Fruit fly (Drosophila melanogaster) whole organism, pupa: Measurements from ENCODE around the gene sol.

ENCODE experiments used
- CG10348 ChIP-seq: fragments of 200-800 bp; sonication (Bioruptor generic); IDR thresholded peaks from 2 replicates; pipeline ENCODE4 v1.3.6; 2022; ENCODE audit warnings: missing biosample characterization, missing genetic modification characterization
- CG12605 ChIP-seq: fragments of 200-800 bp; sonication (Bioruptor generic); IDR thresholded peaks from 2 replicates; pipeline ENCODE4 v1.3.6; 2022; ENCODE audit warnings: missing biosample characterization, missing genetic modification characterization
- CG13204 ChIP-seq: fragments of 200-800 bp; sonication (Bioruptor generic); optimal IDR thresholded peaks from 2 replicates; lab custom pipeline; 2018; ENCODE audit warnings: missing biosample characterization, mild to moderate bottlenecking, missing genetic modification characterization, moderate library complexity
- CG14655 ChIP-seq: fragments of 200-800 bp; sonication (Bioruptor generic); optimal IDR thresholded peaks from 3 replicates; lab custom pipeline; 2017; ENCODE audit warnings: mild to moderate bottlenecking, missing biosample characterization, missing genetic modification reagents, missing genetic modification characterization
- CG15710 ChIP-seq: fragments of 200-800 bp; sonication (Bioruptor generic); optimal IDR thresholded peaks from 2 replicates; lab custom pipeline; 2018; ENCODE audit warnings: missing biosample characterization, mild to moderate bottlenecking, missing genetic modification characterization, moderate library complexity
- CG17806 ChIP-seq: fragments of 200-800 bp; sonication (Bioruptor generic); optimal IDR thresholded peaks from 2 replicates; lab custom pipeline; 2018; ENCODE audit warnings: missing biosample characterization, mild to moderate bottlenecking, missing genetic modification characterization, moderate library complexity
- CG32121 ChIP-seq: fragments of 200-800 bp; sonication (Bioruptor generic); IDR thresholded peaks from 2 replicates; pipeline ENCODE4 v1.3.6; 2022; ENCODE audit warnings: missing biosample characterization, missing genetic modification characterization
- CG34367 ChIP-seq: fragments of 200-800 bp; sonication (Bioruptor generic); optimal IDR thresholded peaks from 2 replicates; lab custom pipeline; 2018; ENCODE audit warnings: missing biosample characterization, mild to moderate bottlenecking, missing genetic modification characterization
- CG4496 ChIP-seq: fragments of 200-800 bp; sonication (Bioruptor generic); IDR thresholded peaks from 3 replicates; pipeline ENCODE4 v1.3.6; 2022; ENCODE audit warnings: missing biosample characterization, missing genetic modification characterization
- CG8159 ChIP-seq: fragments of 200-800 bp; sonication (Bioruptor generic); optimal IDR thresholded peaks from 3 replicates; lab custom pipeline; 2018; ENCODE audit warnings: missing biosample characterization, mild to moderate bottlenecking, missing genetic modification characterization, moderate library complexity
- CG8301 ChIP-seq: fragments of 200-800 bp; sonication (Bioruptor generic); optimal IDR thresholded peaks from 2 replicates; lab custom pipeline; 2018; ENCODE audit warnings: missing biosample characterization, mild to moderate bottlenecking, missing genetic modification characterization
- CG9948 ChIP-seq: fragments of 200-800 bp; sonication (Bioruptor generic); optimal IDR thresholded peaks from 2 replicates; lab custom pipeline; 2018; ENCODE audit warnings: missing biosample characterization, mild to moderate bottlenecking, missing genetic modification characterization, moderate library complexity
- D1 ChIP-seq: fragments of 200-800 bp; sonication (Bioruptor generic); optimal IDR thresholded peaks from 2 replicates; lab custom pipeline; 2018; ENCODE audit warnings: missing biosample characterization, mild to moderate bottlenecking, missing genetic modification characterization, moderate library complexity
- EcR ChIP-seq: fragments of 200-800 bp; sonication (Bioruptor generic); optimal IDR thresholded peaks from 3 replicates; lab custom pipeline; 2019; ENCODE audit warnings: missing biosample characterization, missing genetic modification characterization, mild to moderate bottlenecking, moderate library complexity, missing genetic modification reagents
- Ets98B ChIP-seq: fragments of 200-800 bp; sonication (Bioruptor generic); IDR thresholded peaks from 2 replicates; pipeline ENCODE4 v1.3.6; 2022; ENCODE audit warnings: missing biosample characterization, missing genetic modification characterization
- Pif1A ChIP-seq: fragments of 200-800 bp; sonication (Bioruptor generic); optimal IDR thresholded peaks from 3 replicates; lab custom pipeline; 2016; ENCODE audit warnings: missing biosample characterization, missing genetic modification characterization
- Pif1B ChIP-seq: fragments of 200-800 bp; sonication (Bioruptor generic); optimal IDR thresholded peaks from 3 replicates; lab custom pipeline; 2016; ENCODE audit warnings: missing biosample characterization, missing genetic modification characterization
- Snoo ChIP-seq: fragments of 200-800 bp; sonication (Bioruptor generic); optimal IDR thresholded peaks from 3 replicates; lab custom pipeline; 2017; ENCODE audit warnings: missing biosample characterization, mild to moderate bottlenecking, missing genetic modification characterization, inconsistent platforms
- fd96Ca ChIP-seq: fragments of 200-800 bp; sonication (Bioruptor generic); IDR thresholded peaks from 3 replicates; pipeline ENCODE4 v1.3.6; 2022; ENCODE audit warnings: missing biosample characterization, missing genetic modification characterization
- gl ChIP-seq: fragments of 200-800 bp; sonication (Bioruptor generic); optimal IDR thresholded peaks from 2 replicates; lab custom pipeline; 2018; ENCODE audit warnings: missing biosample characterization, mild to moderate bottlenecking, missing genetic modification characterization
- rn ChIP-seq: fragments of 200-800 bp; sonication (Bioruptor generic); IDR thresholded peaks from 2 replicates; pipeline ENCODE4 v1.3.6; 2022; ENCODE audit warnings: missing biosample characterization, missing genetic modification characterization

The sol gene

DNA sequence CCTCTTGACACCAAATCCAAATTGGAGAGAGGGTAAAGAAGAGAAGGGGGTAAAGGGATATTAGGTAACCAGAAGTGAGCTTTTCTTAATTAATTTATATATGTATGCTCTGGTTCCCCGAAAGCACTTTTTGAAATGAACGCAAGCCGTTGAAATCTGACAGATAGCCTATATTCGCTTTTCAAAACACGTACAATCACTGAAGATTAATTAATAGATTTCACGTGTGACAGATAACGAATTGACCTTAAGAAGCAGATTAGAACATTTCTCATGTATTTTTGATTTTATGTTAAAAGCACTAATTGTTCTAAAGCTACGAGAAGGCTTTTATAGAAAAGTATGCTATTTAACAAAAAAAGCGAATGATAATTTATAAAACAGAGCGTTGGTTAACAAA, 13.0 kb upstream of the sol start:
- TF ChIP-seq gl (tag; lab: Kevin White, UChicago) (no peak), CG34367 (tag; lab: Kevin White, UChicago) (no peak), CG9948 (no peak)

dm6 chrX:21338153-21338552, 11.9 kb upstream of the sol start:
- TF ChIP-seq D1 (tag; lab: Kevin White, UChicago) (no peak), CG12605 (GFP tag; lab: Robert Waterston, UW) (no peak), rn (GFP tag; lab: Robert Waterston, UW) (no peak), Pif1B (GFP tag; lab: Kevin White, UChicago) (no peak), Snoo (tag; lab: Kevin White, UChicago) (no peak), CG8301 (tag; lab: Kevin White, UChicago) (no peak), CG4496 (GFP tag; lab: Robert Waterston, UW) (no peak), CG32121 (no peak), EcR (GFP tag; lab: Kevin White, UChicago) (no peak)

dm6 chrX:21339476-21339931, 10.6 kb upstream of the sol start, which contains the start of the genes tty and fliI:
Gene tty, minus strand, starts transcription at chrX:21339676.
Gene fliI, plus strand, starts transcription at chrX:21339741.
- TF ChIP-seq CG14655: peak; percentile 89
- peak; percentile 74 for TF ChIP-seq Snoo (tag; lab: Kevin White, UChicago)
- TF ChIP-seq CG12605 (GFP tag; lab: Robert Waterston, UW): peak; percentile 94
- TF ChIP-seq CG8159 (tag; lab: Kevin White, UChicago): peak; percentile 85
- peak; percentile 96 for TF ChIP-seq gl (tag; lab: Kevin White, UChicago)
- TF ChIP-seq fd96Ca: peak; percentile 97
- peak; percentile 92 for TF ChIP-seq CG13204 (GFP tag; lab: Kevin White, UChicago)
- peak; percentile 87 for TF ChIP-seq Pif1B (GFP tag; lab: Kevin White, UChicago)
- TF ChIP-seq EcR (GFP tag; lab: Kevin White, UChicago): peak; percentile 53
- TF ChIP-seq CG15710 (tag; lab: Kevin White, UChicago): peak; percentile 87
- peak; percentile 81; the same call in 1 of the 2 replicates for TF ChIP-seq CG10348 (GFP tag; lab: Robert Waterston, UW)
- TF ChIP-seq CG9948: peak; percentile 73
- TF ChIP-seq CG34367 (tag; lab: Kevin White, UChicago): peak; percentile 91
- TF ChIP-seq CG8301 (tag; lab: Kevin White, UChicago): peak; percentile 83
- peak; percentile 80 for TF ChIP-seq CG17806 (tag; lab: Kevin White, UChicago)
- TF ChIP-seq CG4496 (GFP tag; lab: Robert Waterston, UW): peak; percentile 97
- peak; percentile 87 for TF ChIP-seq rn (GFP tag; lab: Robert Waterston, UW)
- TF ChIP-seq CG32121: peak; percentile 94
- TF ChIP-seq Pif1A (GFP tag; lab: Kevin White, UChicago): peak; percentile 91
- no peak for TF ChIP-seq D1 (tag; lab: Kevin White, UChicago)
- peak; percentile 94 for TF ChIP-seq Ets98B (GFP tag; lab: Robert Waterston, UW)
- TF ChIP-seq, all 21 proteins: peak for 20

- peak; percentile 36 for TF ChIP-seq CG34367 (tag; lab: Kevin White, UChicago)
- peak; percentile 54 for TF ChIP-seq Pif1B (GFP tag; lab: Kevin White, UChicago)
- TF ChIP-seq CG17806 (tag; lab: Kevin White, UChicago): peak; percentile 51
- 0 out of 2 replicates have a peak, but pooled peaks have one; percentile 10 for TF ChIP-seq CG12605 (GFP tag; lab: Robert Waterston, UW)
- peak; percentile 39 for TF ChIP-seq CG8159 (tag; lab: Kevin White, UChicago)
- TF ChIP-seq Pif1A (GFP tag; lab: Kevin White, UChicago): no peak
- no peak for TF ChIP-seq CG32121
- TF ChIP-seq fd96Ca: 0 out of 3 replicates have a peak, but pooled peaks have one; percentile 8
- peak; percentile 36 for TF ChIP-seq Snoo (tag; lab: Kevin White, UChicago)
- TF ChIP-seq Ets98B (GFP tag; lab: Robert Waterston, UW): peak; percentile 63; the same call in 1 of the 2 replicates
- TF ChIP-seq EcR (GFP tag; lab: Kevin White, UChicago): no peak
- TF ChIP-seq rn (GFP tag; lab: Robert Waterston, UW): no peak
- peak; percentile 47 for TF ChIP-seq CG8301 (tag; lab: Kevin White, UChicago)
- TF ChIP-seq CG10348 (GFP tag; lab: Robert Waterston, UW): no peak
- TF ChIP-seq CG14655: no peak
- TF ChIP-seq CG9948: peak; percentile 40
- TF ChIP-seq CG15710 (tag; lab: Kevin White, UChicago): peak; percentile 36
- TF ChIP-seq CG4496 (GFP tag; lab: Robert Waterston, UW): peak; percentile 71
- TF ChIP-seq CG13204 (GFP tag; lab: Kevin White, UChicago): no peak
- TF ChIP-seq D1 (tag; lab: Kevin White, UChicago): no peak
- TF ChIP-seq gl (tag; lab: Kevin White, UChicago): no peak
Observed at dm6 chrX:21345036-21345500, 5.0 kb upstream of the sol start, which contains the start of gene dod. Gene dod, plus strand, starts transcription at chrX:21345358.

- TF ChIP-seq fd96Ca (no peak), CG4496 (GFP tag; lab: Robert Waterston, UW) (no peak), Ets98B (GFP tag; lab: Robert Waterston, UW) (no peak), CG10348 (GFP tag; lab: Robert Waterston, UW) (no peak), CG15710 (tag; lab: Kevin White, UChicago) (no peak), D1 (tag; lab: Kevin White, UChicago) (no peak), CG34367 (tag; lab: Kevin White, UChicago) (no peak), gl (tag; lab: Kevin White, UChicago) (no peak), Pif1A (GFP tag; lab: Kevin White, UChicago) (no peak), CG9948 (no peak)
Observed at dm6 chrX:21351210-21351824, 1.2 kb downstream of the sol start.
